Worm (Caenorhabditis elegans): ENCODE results near the gene R10D12.13.

The R10D12.13 gene

DNA sequence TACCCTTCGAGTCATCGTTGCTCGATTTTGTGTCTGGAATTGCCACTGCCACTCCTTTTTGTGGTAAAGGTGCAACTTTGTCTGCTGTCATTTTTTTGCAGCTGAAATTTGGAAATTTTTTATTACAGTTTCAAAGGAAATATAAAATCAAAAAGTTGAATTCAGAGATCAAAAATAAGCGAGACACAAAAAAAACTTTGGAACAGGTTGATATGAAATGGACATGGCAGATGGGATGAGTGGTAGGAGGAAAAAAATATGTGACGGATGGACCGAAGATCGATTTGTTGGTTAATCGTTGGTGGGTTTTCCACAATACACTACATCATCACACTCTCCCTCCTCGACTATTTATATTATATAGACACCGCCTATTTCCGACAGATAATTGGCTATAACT lies 27.7 kb upstream of the R10D12.13 start, which contains the start of gene R10D12.1:
TSS of gene R10D12.1 (minus strand) at position 101 of the 400 bp plus-strand sequence.
- TF ChIP-seq rcor-1 (GFP tag; IDR thresholded peaks at IDR 0.05) (no peak), nfya-2 (GFP tag; IDR thresholded peaks at IDR 0.05) (no peak), dox-1 (GFP tag; IDR thresholded peaks at IDR 0.05) (no peak), D2030.7 (GFP tag; IDR thresholded peaks at IDR 0.05) (no peak), madf-10 (tag; optimal IDR thresholded peaks at IDR 0.05) (no peak), tbx-9 (tag; optimal IDR thresholded peaks at IDR 0.05; ENCODE audit: borderline replicate concordance) (no peak), lin-35 (GFP tag; optimal IDR thresholded peaks at IDR 0.05) (no peak)

DNA sequence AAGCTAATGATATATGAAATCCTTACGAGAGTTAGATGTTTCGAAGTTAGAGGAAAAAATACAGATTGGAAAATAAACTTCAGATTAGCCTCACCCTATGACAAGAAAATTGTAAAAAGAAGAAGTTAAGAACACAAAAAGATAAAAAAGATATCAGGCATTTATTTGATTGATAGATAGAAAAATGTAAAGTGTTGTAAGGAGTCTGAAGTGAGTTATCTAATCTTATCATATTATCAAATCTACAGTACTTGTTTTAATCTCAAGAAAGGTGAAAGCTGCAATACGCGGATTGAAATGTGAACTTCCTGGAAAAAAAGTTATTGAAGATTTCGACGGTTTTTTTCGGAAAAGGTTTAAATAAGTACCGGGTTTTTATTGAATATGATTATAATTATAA lies 26.8 kb upstream of the R10D12.13 start:
- TF ChIP-seq F55B11.4 (tag; optimal IDR thresholded peaks at IDR 0.05; ENCODE audit: borderline replicate concordance, insufficient read depth), result no peak
- no peak for TF ChIP-seq lin-26 (GFP tag; IDR thresholded peaks at IDR 0.05)
- no peak for TF ChIP-seq zim-3 (tag; optimal IDR thresholded peaks at IDR 0.05)
- TF ChIP-seq madf-6 (GFP tag; IDR thresholded peaks at IDR 0.05), result no peak
- no peak for TF ChIP-seq lin-40 (tag; optimal IDR thresholded peaks at IDR 0.05)
- TF ChIP-seq T26A5.8 (tag; optimal IDR thresholded peaks at IDR 0.05), result no peak
- no peak for TF ChIP-seq snpc-4 (GFP tag; optimal IDR thresholded peaks at IDR 0.05)
- TF ChIP-seq snpc-4 (tag; optimal IDR thresholded peaks at IDR 0.05), result no peak
- TF ChIP-seq ceh-91 (GFP tag; IDR thresholded peaks at IDR 0.05), result no peak
- no peak for TF ChIP-seq hsf-1 (GFP tag; IDR thresholded peaks at IDR 0.05)
- TF ChIP-seq ztf-6 (GFP tag; IDR thresholded peaks at IDR 0.05), result no peak
- TF ChIP-seq pbrm-1 (GFP tag; IDR thresholded peaks at IDR 0.05), result no peak
- TF ChIP-seq nhr-120 (GFP tag; IDR thresholded peaks at IDR 0.05), result no peak
- TF ChIP-seq B0261.1 (tag; optimal IDR thresholded peaks at IDR 0.05), result no peak
- no peak for TF ChIP-seq aptf-3 (GFP tag; IDR thresholded peaks at IDR 0.05)
- TF ChIP-seq dpff-1 (tag; optimal IDR thresholded peaks at IDR 0.05), result no peak
- TF ChIP-seq madf-8 (GFP tag; conservative IDR thresholded peaks at IDR 0.05), result no peak
- no peak for TF ChIP-seq ztf-28 (GFP tag; IDR thresholded peaks at IDR 0.05)
- TF ChIP-seq him-1 (tag; optimal IDR thresholded peaks at IDR 0.05), result no peak
- no peak for TF ChIP-seq lsy-27 (tag; optimal IDR thresholded peaks at IDR 0.05; ENCODE audit: borderline replicate concordance, insufficient read depth)
- TF ChIP-seq die-1 (tag; optimal IDR thresholded peaks at IDR 0.05), result no peak

- TF ChIP-seq efl-1 (GFP tag; optimal IDR thresholded peaks at IDR 0.05), result no peak
- no peak for TF ChIP-seq F57C9.4 (tag; optimal IDR thresholded peaks at IDR 0.05)
- TF ChIP-seq F33H1.4 (GFP tag; IDR thresholded peaks at IDR 0.05), result no peak
- no peak for TF ChIP-seq die-1 (tag; optimal IDR thresholded peaks at IDR 0.05)
- TF ChIP-seq mel-28 (tag; optimal IDR thresholded peaks at IDR 0.05; ENCODE audit: borderline replicate concordance), result no peak
- no peak for TF ChIP-seq sdz-38 (tag; optimal IDR thresholded peaks at IDR 0.05)
- TF ChIP-seq nfya-1 (tag; optimal IDR thresholded peaks at IDR 0.05; ENCODE audit: borderline replicate concordance, insufficient read depth), result no peak
- TF ChIP-seq ama-1 (optimal IDR thresholded peaks at IDR 0.05), result no peak
- TF ChIP-seq ama-1 (GFP tag; optimal IDR thresholded peaks at IDR 0.05), result no peak
- TF ChIP-seq atf-7 (tag; optimal IDR thresholded peaks at IDR 0.05), result no peak
- no peak for TF ChIP-seq ztf-25 (GFP tag; IDR thresholded peaks at IDR 0.05)
- TF ChIP-seq nhr-90 (tag; optimal IDR thresholded peaks at IDR 0.05), result no peak
- TF ChIP-seq sptf-2 (GFP tag; optimal IDR thresholded peaks at IDR 0.05), result no peak
- TF ChIP-seq hmg-1.2 (GFP tag; IDR thresholded peaks at IDR 0.05), result no peak
- TF ChIP-seq mcd-1 (GFP tag; IDR thresholded peaks at IDR 0.05), result no peak
- TF ChIP-seq ZK185.1 (tag; optimal IDR thresholded peaks at IDR 0.05; ENCODE audit: poor library complexity, severe bottlenecking), result no peak
- TF ChIP-seq C06A6.2 (GFP tag; conservative IDR thresholded peaks at IDR 0.05), result no peak
- TF ChIP-seq ekl-4 (GFP tag; IDR thresholded peaks at IDR 0.05), result no peak
- no peak for TF ChIP-seq hlh-26 (GFP tag; conservative IDR thresholded peaks at IDR 0.05)
These were observed 26.2 kb upstream of the R10D12.13 start for ce11 chrV:13936052-13936451.

Measured in whole organism, young adult.